Worm (Caenorhabditis elegans) whole organism, young adult: Measurements from ENCODE around the gene cyp-32B1.

ENCODE experiments used
- B0019.2 ChIP-seq: fragments of 200-800 bp; sonication (Bioruptor generic); conservative IDR thresholded peaks from 2 replicates; pipeline ENCODE4 v1.3.6; 2022; ENCODE audit warnings: missing genetic modification reagents, missing genetic modification characterization, missing compliant biosample characterization
- F57A8.1 ChIP-seq: fragments of 200-800 bp; sonication (Bioruptor generic); optimal IDR thresholded peaks from 2 replicates; lab custom pipeline; 2018; ENCODE audit warnings: mild to moderate bottlenecking, missing genetic modification characterization, moderate library complexity, missing compliant biosample characterization
- T07F8.4 ChIP-seq: sonication (generic microtip); optimal IDR thresholded peaks from 2 replicates; lab custom pipeline; 2016; ENCODE audit warnings: mild to moderate bottlenecking, missing genetic modification characterization, moderate library complexity, missing compliant biosample characterization
- Y56A3A.18 ChIP-seq: fragments of 200-800 bp; sonication (Bioruptor generic); IDR thresholded peaks from 2 replicates; pipeline ENCODE4 v1.3.6; 2022; ENCODE audit warnings: missing genetic modification reagents, missing genetic modification characterization, missing compliant biosample characterization
- ccch-3 ChIP-seq: fragments of 200-800 bp; sonication (Bioruptor generic); optimal IDR thresholded peaks from 2 replicates; lab custom pipeline; 2018; ENCODE audit warnings: mild to moderate bottlenecking, missing genetic modification characterization, missing compliant biosample characterization
- dpl-1 ChIP-seq: fragments of 150-350 bp; optimal IDR thresholded peaks from 2 replicates; lab custom pipeline; 2014; ENCODE audit warnings: missing biosample characterization, missing genetic modification reagents, missing genetic modification characterization
- efl-1 ChIP-seq: fragments of 150-350 bp; optimal IDR thresholded peaks from 2 replicates; lab custom pipeline; 2014; ENCODE audit warnings: missing biosample characterization, missing genetic modification reagents, missing genetic modification characterization
- nfya-1 ChIP-seq: sonication (generic microtip); optimal IDR thresholded peaks from 2 replicates; lab custom pipeline; 2017; ENCODE audit warnings: antibody characterized with exemption, missing compliant biosample characterization, missing genetic modification characterization, borderline replicate concordance; ENCODE audit not compliant: insufficient read depth
- sdz-38 ChIP-seq: sonication (generic microtip); optimal IDR thresholded peaks from 2 replicates; lab custom pipeline; 2016; ENCODE audit warnings: missing genotype, missing genetic modification characterization, missing compliant biosample characterization
- somi-1 ChIP-seq: fragments of 200-800 bp; sonication (Bioruptor generic); optimal IDR thresholded peaks from 2 replicates; lab custom pipeline; 2018; ENCODE audit warnings: mild to moderate bottlenecking, missing genetic modification characterization, missing compliant biosample characterization
- unc-62 ChIP-seq: fragments of 150-350 bp; optimal IDR thresholded peaks from 2 replicates; lab custom pipeline; 2014; ENCODE audit warnings: missing biosample characterization, missing genetic modification reagents, missing genetic modification characterization

DNA sequence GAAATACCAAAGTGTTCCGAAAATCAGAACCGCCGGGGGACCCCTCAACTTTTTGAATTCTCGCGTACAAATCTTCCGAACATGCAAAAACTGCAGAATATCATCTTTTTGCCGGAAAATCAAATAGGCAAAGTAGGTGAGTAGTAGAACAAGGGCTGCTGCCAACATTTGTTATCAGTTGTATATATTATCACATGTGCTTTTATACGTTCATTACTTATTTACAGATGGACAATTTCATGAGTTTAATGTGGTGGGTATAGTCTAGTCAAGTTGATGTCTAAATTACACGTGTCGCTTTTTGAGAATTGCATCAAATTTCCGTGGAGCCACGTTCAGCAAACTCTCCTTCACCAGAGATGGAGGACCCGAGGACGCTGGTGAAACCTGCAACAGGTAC is at the start of gene cyp-32B1:
- TF ChIP-seq sdz-38 (tag; lab: Kevin White, UChicago) (no peak), dpl-1 (no peak), B0019.2 (GFP tag; lab: Robert Waterston, UW) (no peak), Y56A3A.18 (GFP tag; lab: Robert Waterston, UW) (no peak), nfya-1 (no peak), efl-1 (GFP tag; lab: Kevin White, UChicago) (no peak), F57A8.1 (GFP tag; lab: Kevin White, UChicago) (no peak), T07F8.4 (tag; lab: Kevin White, UChicago) (no peak), ccch-3 (no peak), somi-1 (GFP tag; lab: Kevin White, UChicago) (no peak), unc-62 (GFP tag; lab: Kevin White, UChicago) (no peak)
